Worm (Caenorhabditis elegans) whole organism, L2 larva: ENCODE measurements around the gene Y26E6A.3.

Experiments
- C34F6.9 ChIP-seq: fragments of 150-350 bp; optimal IDR thresholded peaks from 2 replicates; lab custom pipeline; 2014; ENCODE audit warnings: missing biosample characterization, missing genetic modification characterization
- F13H6.1 ChIP-seq: sonication (generic microtip); optimal IDR thresholded peaks from 2 replicates; lab custom pipeline; 2016; ENCODE audit warnings: missing genetic modification characterization, missing compliant biosample characterization
- blmp-1 ChIP-seq: sonication (generic microtip); optimal IDR thresholded peaks from 2 replicates; lab custom pipeline; 2017; ENCODE audit warnings: missing genetic modification characterization, mild to moderate bottlenecking, missing compliant biosample characterization, antibody characterized with exemption, moderate library complexity; ENCODE audit not compliant: insufficient read depth
- dmd-4 ChIP-seq: sonication (generic microtip); optimal IDR thresholded peaks from 2 replicates; lab custom pipeline; 2017; ENCODE audit warnings: missing biosample characterization, missing genetic modification characterization
- lin-39 ChIP-seq: fragments of 150-350 bp; optimal IDR thresholded peaks from 2 replicates; lab custom pipeline; 2014; ENCODE audit warnings: missing biosample characterization, missing genetic modification reagents, missing genetic modification characterization
- mab-5 ChIP-seq: fragments of 150-350 bp; optimal IDR thresholded peaks from 2 replicates; lab custom pipeline; 2014; ENCODE audit warnings: missing biosample characterization, missing genetic modification characterization
- mbf-1 ChIP-seq: sonication (generic microtip); optimal IDR thresholded peaks from 2 replicates; lab custom pipeline; 2017; ENCODE audit warnings: missing biosample characterization, missing genetic modification characterization
- nhr-129 ChIP-seq: fragments of 150-350 bp; optimal IDR thresholded peaks from 2 replicates; lab custom pipeline; 2014; ENCODE audit warnings: missing biosample characterization, missing genetic modification characterization
- nhr-77 ChIP-seq: fragments of 150-350 bp; optimal IDR thresholded peaks from 2 replicates; lab custom pipeline; 2014; ENCODE audit warnings: missing biosample characterization, missing genetic modification characterization
- sem-4 ChIP-seq: fragments of 150-350 bp; optimal IDR thresholded peaks from 2 replicates; lab custom pipeline; 2014; ENCODE audit warnings: missing biosample characterization, missing genetic modification reagents, missing genetic modification characterization
- sma-3 ChIP-seq: sonication (generic microtip); optimal IDR thresholded peaks from 2 replicates; lab custom pipeline; 2016; ENCODE audit warnings: missing genetic modification reagents, missing genetic modification characterization, missing compliant biosample characterization
- sma-9 ChIP-seq, 2 experiments: fragments of 150-350 bp in 1 of 2; sonication (generic microtip) in 1 of 2; optimal IDR thresholded peaks; 2 replicates each; lab custom pipeline; 2014 to 2016; ENCODE audit warnings: missing genetic modification characterization in 2 of 2, mild to moderate bottlenecking in 1 of 2, missing biosample characterization in 1 of 2, missing compliant biosample characterization in 1 of 2, missing genetic modification reagents in 1 of 2, moderate library complexity in 1 of 2
- snpc-4 ChIP-seq: fragments of 150-350 bp; optimal IDR thresholded peaks from 2 replicates; lab custom pipeline; 2014; ENCODE audit warnings: missing biosample characterization, missing genetic modification characterization

The Y26E6A.3 gene

DNA sequence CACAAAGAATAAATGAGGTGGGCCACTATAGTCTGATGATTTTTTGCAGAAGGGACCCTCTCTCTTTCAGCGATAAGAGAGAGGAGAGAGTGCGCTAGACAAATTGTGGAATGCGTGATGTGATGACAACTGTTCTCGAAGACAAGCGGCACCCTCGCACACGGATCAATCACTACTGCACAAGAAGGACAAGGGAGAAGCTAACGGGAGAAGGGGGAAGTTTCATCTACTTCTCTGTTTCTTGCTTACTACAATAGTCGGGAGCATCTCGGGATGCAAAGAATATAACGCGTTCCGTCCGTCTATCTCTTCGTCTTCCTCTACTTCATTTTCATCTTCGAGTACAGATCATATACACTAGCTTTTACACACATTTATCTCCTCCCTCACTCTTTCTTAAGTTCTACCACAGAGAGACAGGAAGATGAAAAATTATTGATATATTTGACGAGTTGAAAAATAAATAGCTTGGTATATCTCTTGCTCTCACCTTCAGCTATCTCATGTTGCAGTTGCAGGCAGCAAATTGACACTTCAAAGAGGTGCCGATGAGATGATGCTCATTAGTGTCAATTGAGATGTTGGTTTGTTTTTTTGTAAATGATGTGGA is 36.3 kb downstream of the Y26E6A.3 start:
- TF ChIP-seq mbf-1 (no peak), lin-39 (tag; lab: Kevin White, UChicago) (no peak), sma-3 (GFP tag; lab: Kevin White, UChicago) (no peak), F13H6.1 (tag; lab: Kevin White, UChicago) (peak; percentile 80), sem-4 (peak; percentile 9), nhr-129 (peak; percentile 40), C34F6.9 (tag; lab: Kevin White, UChicago) (peak; percentile 6), sma-9 (GFP tag; optimal IDR thresholded peaks at IDR 0.05; lab: Kevin White, UChicago) (peak; percentile 63), sma-9 (tag; optimal IDR thresholded peaks at IDR 0.05; lab: Kevin White, UChicago) (no peak), mab-5 (tag; lab: Kevin White, UChicago) (peak; percentile 1), nhr-77 (tag; lab: Kevin White, UChicago) (no peak), snpc-4 (tag; lab: Kevin White, UChicago) (no peak)

DNA sequence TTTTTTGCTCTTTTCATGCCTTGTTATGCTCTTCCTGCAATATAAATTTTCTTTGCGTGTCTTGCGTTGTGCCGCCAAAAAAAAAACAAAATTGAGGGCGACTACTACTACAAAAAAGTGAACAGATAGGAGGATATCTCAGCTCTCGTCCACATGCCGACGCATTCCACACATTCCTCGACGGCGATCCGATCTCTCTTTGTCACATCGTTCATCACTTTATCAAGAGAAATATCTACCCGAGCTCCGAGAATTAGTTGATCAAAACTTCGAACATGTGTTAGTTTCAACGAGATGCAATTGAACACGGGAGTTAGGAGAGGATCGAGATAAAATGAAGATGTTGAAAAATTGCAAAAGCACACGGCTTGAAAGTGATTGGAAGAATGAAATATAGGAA is 38.6 kb downstream of the Y26E6A.3 start:
- TF ChIP-seq mab-5 (tag; lab: Kevin White, UChicago): no peak
- TF ChIP-seq sma-9 (GFP tag; optimal IDR thresholded peaks at IDR 0.05; lab: Kevin White, UChicago): peak; percentile 51
- no peak for TF ChIP-seq sma-9 (tag; optimal IDR thresholded peaks at IDR 0.05; lab: Kevin White, UChicago)

DNA sequence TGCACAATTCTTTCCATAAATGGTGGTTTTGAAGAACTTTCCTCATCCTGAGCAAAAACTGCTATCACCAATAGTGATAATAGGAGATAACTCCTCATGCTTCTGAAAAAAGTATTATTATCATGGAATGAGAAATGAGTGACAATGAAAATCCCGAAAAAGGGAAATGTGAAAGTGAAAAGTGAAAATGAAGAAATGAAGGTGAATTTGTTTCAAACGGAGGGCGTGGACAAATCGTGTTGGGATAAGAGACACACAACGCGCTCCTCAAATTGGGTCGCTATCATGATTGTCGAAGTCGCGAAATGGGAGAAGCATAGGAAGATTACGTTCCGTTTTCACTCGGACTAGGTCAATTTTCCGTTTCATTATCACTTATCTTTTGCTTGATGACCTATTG is 45.6 kb downstream of the Y26E6A.3 start, which contains the start of gene M03B6.3:
M03B6.3 (minus strand) TSS at position 102 of the 400 bp plus-strand sequence.
- TF ChIP-seq mbf-1 (no peak), blmp-1 (tag; lab: Kevin White, UChicago) (peak; percentile 6)

DNA sequence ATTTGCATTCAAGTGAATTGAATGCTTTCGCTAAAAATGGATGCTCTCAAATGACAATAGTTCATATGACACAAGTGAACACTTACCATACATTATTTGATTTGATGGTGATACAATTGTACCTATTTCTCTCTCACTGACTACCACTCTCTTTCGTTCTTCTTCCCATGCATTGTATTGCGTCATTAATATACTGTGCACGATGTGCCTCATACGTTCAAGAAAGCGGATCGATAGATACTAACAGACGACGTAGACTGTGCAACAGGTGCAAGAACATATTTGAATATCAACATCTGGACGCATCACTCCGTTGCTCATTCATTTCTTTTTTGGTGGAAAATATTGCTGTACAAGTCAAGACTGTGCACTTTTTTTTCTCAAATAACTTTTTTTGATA is 51.1 kb downstream of the Y26E6A.3 start, which contains the start of gene M03B6.4:
M03B6.4 (plus strand) TSS at position 149 of the 400 bp plus-strand sequence.
- TF ChIP-seq nhr-129 (peak; percentile 44), dmd-4 (tag; lab: Kevin White, UChicago) (no peak)
